Fruit fly (Drosophila melanogaster) whole organism, embryonic: ENCODE measurements around the gene dmrt93B.

Experiments used
- Bgb ChIP-seq: fragments of 200-800 bp; sonication (Bioruptor generic); IDR thresholded peaks from 2 replicates; pipeline ENCODE4 v1.3.6; 2022; ENCODE audit warnings: missing biosample characterization, missing genetic modification characterization; ENCODE audit not compliant: partially characterized antibody
- CG10366 ChIP-seq: fragments of 200-800 bp; sonication (Bioruptor generic); IDR thresholded peaks from 2 replicates; pipeline ENCODE4 v1.3.6; 2022; ENCODE audit warnings: missing biosample characterization, missing genetic modification characterization
- CG11723 ChIP-seq: fragments of 200-800 bp; sonication (Bioruptor generic); optimal IDR thresholded peaks from 2 replicates; lab custom pipeline; 2017; ENCODE audit warnings: missing biosample characterization, mild to moderate bottlenecking, missing genetic modification characterization
- CG12299 ChIP-seq: fragments of 200-800 bp; sonication (Bioruptor generic); optimal IDR thresholded peaks from 2 replicates; lab custom pipeline; 2018; ENCODE audit warnings: missing biosample characterization, mild to moderate bottlenecking, missing genetic modification characterization
- CG1233 ChIP-seq: fragments of 200-800 bp; sonication (Bioruptor generic); optimal IDR thresholded peaks from 4 replicates; lab custom pipeline; 2018; ENCODE audit warnings: missing biosample characterization, mild to moderate bottlenecking, missing genetic modification characterization
- CG14441 ChIP-seq: fragments of 200-800 bp; sonication (Bioruptor generic); IDR thresholded peaks from 2 replicates; pipeline ENCODE4 v1.3.6; 2022; ENCODE audit warnings: missing biosample characterization, missing genetic modification characterization
- CG16815 ChIP-seq: fragments of 200-800 bp; sonication (Bioruptor generic); optimal IDR thresholded peaks from 3 replicates; lab custom pipeline; 2017; ENCODE audit warnings: missing biosample characterization, mild to moderate bottlenecking, missing genetic modification characterization
- CG16863 ChIP-seq: fragments of 200-800 bp; sonication (Bioruptor generic); optimal IDR thresholded peaks from 3 replicates; lab custom pipeline; 2016; ENCODE audit warnings: missing biosample characterization, missing genetic modification characterization
- CG30431 ChIP-seq: fragments of 200-800 bp; sonication (Bioruptor generic); optimal IDR thresholded peaks from 2 replicates; lab custom pipeline; 2017; ENCODE audit warnings: missing biosample characterization, missing genetic modification characterization
- CG3838 ChIP-seq: fragments of 200-800 bp; sonication (Bioruptor generic); optimal IDR thresholded peaks from 3 replicates; lab custom pipeline; 2016; ENCODE audit warnings: missing biosample characterization, missing genetic modification characterization
- CG4282 ChIP-seq: fragments of 200-800 bp; sonication (Bioruptor generic); optimal IDR thresholded peaks from 2 replicates; lab custom pipeline; 2016; ENCODE audit warnings: missing biosample characterization, missing genetic modification characterization
- CG6854 ChIP-seq: fragments of 200-800 bp; sonication (Bioruptor generic); optimal IDR thresholded peaks from 3 replicates; lab custom pipeline; 2017; ENCODE audit warnings: missing biosample characterization, mild to moderate bottlenecking, missing genetic modification characterization
- CG8281 ChIP-seq: fragments of 200-800 bp; sonication (Bioruptor generic); optimal IDR thresholded peaks from 2 replicates; lab custom pipeline; 2018; ENCODE audit warnings: missing biosample characterization, mild to moderate bottlenecking, missing genetic modification characterization, moderate library complexity
- CG8478 ChIP-seq: fragments of >200 bp; optimal IDR thresholded peaks from 2 replicates; lab custom pipeline; 2018
- CG9727 ChIP-seq: fragments of 200-800 bp; sonication (Bioruptor generic); optimal IDR thresholded peaks from 3 replicates; lab custom pipeline; 2017; ENCODE audit warnings: missing biosample characterization, mild to moderate bottlenecking, missing genetic modification characterization
- CG9817 ChIP-seq: fragments of 200-800 bp; sonication (Bioruptor generic); optimal IDR thresholded peaks from 2 replicates; lab custom pipeline; 2018; ENCODE audit warnings: missing biosample characterization, mild to moderate bottlenecking, missing genetic modification characterization, moderate library complexity
- CkIIα-i1 ChIP-seq: fragments of 200-800 bp; sonication (Bioruptor generic); IDR thresholded peaks from 2 replicates; pipeline ENCODE4 v1.3.6; 2022; ENCODE audit warnings: missing biosample characterization, missing genetic modification characterization
- D19A ChIP-seq: fragments of 200-800 bp; optimal IDR thresholded peaks from 3 replicates; lab custom pipeline; 2019; ENCODE audit warnings: missing biosample characterization, mild to moderate bottlenecking, missing genetic modification characterization, moderate library complexity
- Dbx ChIP-seq: fragments of 200-800 bp; sonication (Bioruptor generic); IDR thresholded peaks from 3 replicates; pipeline ENCODE4 v1.3.6; 2022; ENCODE audit warnings: missing biosample characterization, missing genetic modification characterization
- Ets65A ChIP-seq: fragments of 200-800 bp; sonication (Bioruptor generic); peaks from one replicate; lab custom pipeline; 2016; ENCODE audit warnings: missing biosample characterization, missing genetic modification characterization
- HmgZ ChIP-seq: fragments of 200-800 bp; sonication (Bioruptor generic); optimal IDR thresholded peaks from 2 replicates; lab custom pipeline; 2018; ENCODE audit warnings: missing biosample characterization, mild to moderate bottlenecking, missing genetic modification characterization
- Hmx ChIP-seq: fragments of 200-800 bp; sonication (Bioruptor generic); optimal IDR thresholded peaks from 2 replicates; lab custom pipeline; 2016; ENCODE audit warnings: missing biosample characterization, missing genetic modification characterization
- MTF-1 ChIP-seq: fragments of 200-800 bp; sonication (Bioruptor generic); optimal IDR thresholded peaks from 2 replicates; lab custom pipeline; 2018; ENCODE audit warnings: missing biosample characterization, mild to moderate bottlenecking, missing genetic modification characterization, borderline replicate concordance
- NC2α ChIP-seq: fragments of 200-800 bp; sonication (Bioruptor generic); optimal IDR thresholded peaks from 2 replicates; lab custom pipeline; 2016; ENCODE audit warnings: missing biosample characterization, missing genetic modification characterization
- Ptx1 ChIP-seq: fragments of 200-800 bp; sonication (Bioruptor generic); IDR thresholded peaks from 2 replicates; pipeline ENCODE4 v1.3.6; 2022; ENCODE audit warnings: missing biosample characterization, missing genetic modification characterization
- Rx ChIP-seq: fragments of 200-800 bp; sonication (Bioruptor generic); IDR thresholded peaks from 2 replicates; pipeline ENCODE4 v1.3.6; 2022; ENCODE audit warnings: missing biosample characterization, missing genetic modification characterization
- Sin3A ChIP-seq: fragments of >200 bp; optimal IDR thresholded peaks from 2 replicates; lab custom pipeline; 2018
- Sry-δ ChIP-seq: fragments of 200-800 bp; sonication (Bioruptor generic); optimal IDR thresholded peaks from 2 replicates; lab custom pipeline; 2016; ENCODE audit warnings: missing biosample characterization, missing genetic modification characterization
- Tbp ChIP-seq: fragments of >200 bp; optimal IDR thresholded peaks from 2 replicates; lab custom pipeline; 2018; ENCODE audit warnings: missing biosample characterization, missing genetic modification characterization
- amos ChIP-seq: fragments of 200-800 bp; sonication (Bioruptor generic); IDR thresholded peaks from 2 replicates; pipeline ENCODE4 v1.3.6; 2022; ENCODE audit warnings: missing biosample characterization, missing genetic modification characterization; ENCODE audit not compliant: partially characterized antibody
- ara ChIP-seq: fragments of 200-800 bp; sonication (Bioruptor generic); IDR thresholded peaks from 2 replicates; pipeline ENCODE4 v1.3.6; 2022; ENCODE audit warnings: missing biosample characterization, missing genetic modification characterization
- ato ChIP-seq: fragments of 200-800 bp; sonication (Bioruptor generic); IDR thresholded peaks from 2 replicates; pipeline ENCODE4 v1.3.6; 2022; ENCODE audit warnings: missing biosample characterization, missing genetic modification characterization; ENCODE audit not compliant: partially characterized antibody
- bcd ChIP-seq: fragments of 200-800 bp; sonication (Bioruptor generic); optimal IDR thresholded peaks from 2 replicates; lab custom pipeline; 2017; ENCODE audit warnings: missing biosample characterization, mild to moderate bottlenecking, missing genetic modification characterization
- cas ChIP-seq: fragments of 200-800 bp; sonication (Bioruptor generic); IDR thresholded peaks from 2 replicates; pipeline ENCODE4 v1.3.6; 2022; ENCODE audit warnings: missing biosample characterization, missing genetic modification characterization
- cwo ChIP-seq: fragments of 200-800 bp; sonication (Bioruptor generic); optimal IDR thresholded peaks from 3 replicates; lab custom pipeline; 2017; ENCODE audit warnings: missing biosample characterization, missing genetic modification characterization, mild to moderate bottlenecking, moderate library complexity, missing genetic modification reagents
- gro ChIP-seq: fragments of 200-800 bp; sonication (Bioruptor generic); optimal IDR thresholded peaks from 2 replicates; lab custom pipeline; 2016; ENCODE audit warnings: missing biosample characterization, missing genetic modification characterization
- lola ChIP-seq, 3 experiments: fragments of >200 bp in 2 of 3; fragments of 200-800 bp in 1 of 3; sonication (Bioruptor generic) in 1 of 3; optimal IDR thresholded peaks; 2 replicates each; lab custom pipeline; 2017 to 2019; ENCODE audit warnings: missing biosample characterization in 3 of 3, missing genetic modification characterization in 3 of 3, mild to moderate bottlenecking in 1 of 3, moderate library complexity in 1 of 3
- luna ChIP-seq: fragments of 200-800 bp; sonication (Bioruptor generic); optimal IDR thresholded peaks from 2 replicates; lab custom pipeline; 2016; ENCODE audit warnings: missing biosample characterization, missing genetic modification characterization
- mirr ChIP-seq: fragments of 200-800 bp; sonication (Bioruptor generic); optimal IDR thresholded peaks from 3 replicates; lab custom pipeline; 2018; ENCODE audit warnings: missing biosample characterization, mild to moderate bottlenecking, missing genetic modification characterization
- mld ChIP-seq: fragments of 200-800 bp; sonication (Bioruptor generic); IDR thresholded peaks from 3 replicates; pipeline ENCODE4 v1.3.6; 2022; ENCODE audit warnings: missing biosample characterization, missing genetic modification characterization; ENCODE audit not compliant: partially characterized antibody
- pho ChIP-seq: fragments of 200-800 bp; sonication (Bioruptor generic); optimal IDR thresholded peaks from 2 replicates; lab custom pipeline; 2016; ENCODE audit warnings: missing biosample characterization, missing genetic modification characterization
- so ChIP-seq: fragments of 200-800 bp; sonication (Bioruptor generic); IDR thresholded peaks from 3 replicates; pipeline ENCODE4 v1.3.6; 2022; ENCODE audit warnings: missing biosample characterization, missing genetic modification characterization

The dmrt93B gene

DNA sequence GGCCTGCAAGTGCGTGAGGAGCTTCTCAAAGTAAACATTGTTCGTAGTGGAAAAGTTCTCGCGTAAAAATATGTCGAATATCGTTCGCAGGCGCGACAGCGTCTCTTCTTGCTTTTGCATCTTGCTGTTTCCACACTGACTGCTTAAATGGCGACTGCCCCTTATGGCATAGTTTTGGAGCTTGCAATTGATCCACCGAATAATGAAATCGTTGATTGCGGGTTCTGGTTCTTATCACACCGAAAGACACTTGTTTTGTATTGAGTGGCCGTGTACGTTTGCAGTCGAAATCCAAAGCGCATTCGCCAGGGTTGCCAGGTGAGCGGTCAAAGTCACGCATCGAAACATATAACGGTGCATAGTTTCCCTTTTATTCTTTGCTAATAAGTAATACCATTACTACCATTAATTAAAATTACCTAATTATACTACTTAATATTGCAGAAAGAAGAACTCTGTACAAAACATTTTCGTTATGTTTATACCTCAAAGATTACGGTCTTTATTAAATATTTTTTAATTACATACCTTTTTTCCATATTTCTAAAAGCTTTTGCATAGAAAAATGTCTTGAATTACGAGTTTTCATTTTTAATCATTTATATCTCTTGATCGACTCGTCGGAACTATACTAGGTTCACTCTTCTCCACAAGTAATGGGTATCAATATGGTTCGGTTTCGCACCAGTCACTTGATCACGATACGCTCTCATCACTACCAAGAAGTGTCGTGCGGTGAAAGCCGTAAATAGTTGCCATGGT, 27.8 kb downstream of the dmrt93B start, which contains the start of the genes CG7044 and Tbc1d22 (continued):
- TF ChIP-seq CkIIα-i1 (GFP tag; lab: Robert Waterston, UW) (no peak), CG8281 (tag; lab: Kevin White, UChicago) (no peak), gro (no peak), Sry-δ (GFP tag; lab: Kevin White, UChicago) (peak; percentile 59), ara (GFP tag; lab: Robert Waterston, UW) (no peak), Ptx1 (peak; percentile 44; the same call in 1 of the 2 replicates), MTF-1 (GFP tag; lab: Kevin White, UChicago) (no peak), Dbx (GFP tag; lab: Robert Waterston, UW) (peak; percentile 63; the same call in 1 of the 3 replicates), bcd (GFP tag; lab: Kevin White, UChicago) (peak; percentile 51), CG9727 (GFP tag; lab: Kevin White, UChicago) (peak; percentile 64), mirr (GFP tag; lab: Kevin White, UChicago) (no peak), lola (GFP tag; optimal IDR thresholded peaks at IDR 0.05; lab: Kevin White, UChicago) (peak in 1 of 3 experiments; percentile 72), CG9817 (peak; percentile 54), Tbp (no peak), NC2α (GFP tag; lab: Kevin White, UChicago) (no peak), CG11723 (GFP tag; lab: Kevin White, UChicago) (no peak), CG1233 (GFP tag; lab: Kevin White, UChicago) (no peak), CG6854 (GFP tag; lab: Kevin White, UChicago) (no peak), CG8478 (lab: Kevin White, UChicago) (no peak), luna (no peak), cas (GFP tag; lab: Robert Waterston, UW) (no peak), pho (GFP tag; lab: Kevin White, UChicago) (peak; percentile 33), HmgZ (tag; lab: Kevin White, UChicago) (no peak), Bgb (GFP tag; lab: Robert Waterston, UW) (peak; percentile 27; the same call in 1 of the 2 replicates), so (GFP tag; lab: Robert Waterston, UW) (no peak), Hmx (no peak), CG16863 (GFP tag; lab: Kevin White, UChicago) (no peak), Ets65A (GFP tag; lab: Kevin White, UChicago) (peak; percentile 60), Rx (GFP tag; lab: Robert Waterston, UW) (no peak), ato (GFP tag; lab: Robert Waterston, UW) (no peak), amos (GFP tag; lab: Robert Waterston, UW) (peak; percentile 54), Sin3A (lab: Kevin White, UChicago) (peak; percentile 69), CG12299 (no peak), CG10366 (GFP tag; lab: Robert Waterston, UW) (no peak; the same call in 1 of the 2 replicates), CG16815 (GFP tag; lab: Kevin White, UChicago) (peak; percentile 70), CG4282 (GFP tag; lab: Kevin White, UChicago) (no peak), D19A (tag; lab: Kevin White, UChicago) (no peak), cwo (GFP tag; lab: Kevin White, UChicago) (no peak), CG3838 (no peak), CG14441 (GFP tag; lab: Robert Waterston, UW) (no peak)

DNA sequence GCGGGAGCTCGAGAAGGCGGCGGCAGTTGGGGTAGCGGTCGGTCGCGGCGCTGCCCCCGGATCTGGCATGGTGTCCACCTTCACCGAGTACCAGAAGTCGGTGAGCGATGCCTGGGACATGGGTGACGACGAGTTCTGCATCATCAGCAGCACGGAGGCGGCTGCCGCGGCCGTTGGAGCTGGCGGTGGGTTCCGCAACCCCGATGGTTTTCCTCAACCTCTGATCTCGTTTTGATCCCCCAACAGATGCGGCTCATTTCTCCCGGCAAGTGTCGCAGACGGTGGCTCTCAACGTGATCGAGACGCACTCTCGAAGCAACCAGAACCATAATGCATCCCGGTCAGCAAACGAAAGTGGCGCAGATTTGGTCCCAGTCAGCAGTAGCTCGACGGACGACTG, 28.7 kb downstream of the dmrt93B start:
- TF ChIP-seq CG30431 (GFP tag; lab: Kevin White, UChicago), result no peak
- peak; percentile 93 for TF ChIP-seq Ets65A (GFP tag; lab: Kevin White, UChicago)
- TF ChIP-seq mld (GFP tag; lab: Robert Waterston, UW), result 0 out of 3 replicates have a peak, but pooled peaks have one; percentile 47
